Fruit fly (Drosophila melanogaster) S2 (cell line): ENCODE data around the gene CG8630.

Experiments used
- CG8478 ChIP-seq: fragments of >200 bp; optimal IDR thresholded peaks from 2 replicates; lab custom pipeline; 2018
- CTCF ChIP-seq, 2 experiments: fragments of >200 bp; optimal IDR thresholded peaks; 2 replicates each; lab custom pipeline; 2018

- TF ChIP-seq CTCF (optimal IDR thresholded peaks at IDR 0.05; lab: Kevin White, UChicago) (no peak), CG8478 (lab: Kevin White, UChicago) (no peak)
These were observed 15.4 kb upstream of the CG8630 start, which contains the start of gene Ravus for dm6 chr3R:13264061-13264661.
